Worm (Caenorhabditis elegans) whole organism, dauer: ENCODE results near the gene uroc-1.
"Not testable (repeated sequence)": the region's sequence is repeated elsewhere in the genome, so short reads cannot be mapped to it uniquely, and the experiment has no call there.

Experiments used
- unc-62 ChIP-seq: sonication (generic microtip); optimal IDR thresholded peaks from 2 replicates; lab custom pipeline; 2017; ENCODE audit warnings: missing biosample characterization, missing genetic modification reagents, missing genetic modification characterization

The uroc-1 gene

ce11 chrIV:16542649-16543048, at the start of gene uroc-1:
TSS of gene uroc-1 (minus strand) at chrIV:16542749.
- TF ChIP-seq unc-62 (GFP tag; lab: Kevin White, UChicago), result no peak

- no peak for TF ChIP-seq unc-62 (GFP tag; lab: Kevin White, UChicago)
These were observed 35.9 kb upstream of the uroc-1 start, which contains the start of gene Y51H4A.8 for ce11 chrIV:16578449-16578848. TSS of gene Y51H4A.8 (minus strand) at chrIV:16578549.

- no peak for TF ChIP-seq unc-62 (GFP tag; lab: Kevin White, UChicago)
These were observed 18.4 kb upstream of the uroc-1 start for ce11 chrIV:16560971-16561370.

ce11 chrIV:16551457-16551856, 8.9 kb upstream of the uroc-1 start:
- TF ChIP-seq unc-62 (GFP tag; lab: Kevin White, UChicago), result no peak

DNA sequence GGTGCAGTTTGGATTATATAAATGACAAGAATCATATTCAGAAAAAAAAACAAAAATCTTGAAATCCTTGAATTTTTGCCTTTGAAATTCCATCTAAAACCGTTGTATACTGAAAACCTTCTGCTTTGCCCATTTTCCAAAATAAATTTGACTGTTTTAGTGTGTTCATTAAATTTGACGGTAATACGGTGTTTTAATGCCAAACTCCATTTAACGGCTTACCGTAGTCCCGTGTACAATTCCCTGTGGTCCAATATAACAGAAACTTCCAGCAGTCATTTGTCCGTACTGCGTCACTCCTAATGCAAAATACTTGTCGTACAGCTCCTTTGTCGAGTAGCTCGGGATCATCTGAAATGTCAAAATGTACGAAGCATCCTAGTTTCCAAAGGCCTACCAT, 2.0 kb downstream of the uroc-1 start:
- TF ChIP-seq unc-62 (GFP tag; lab: Kevin White, UChicago), result no peak

- TF ChIP-seq unc-62 (GFP tag; lab: Kevin White, UChicago), result no peak
These were observed 7.6 kb downstream of the uroc-1 start for ce11 chrIV:16534900-16535299.

ce11 chrIV:16533361-16533760, 9.2 kb downstream of the uroc-1 start, which contains the start of gene Y51H4A.6:
TSS of gene Y51H4A.6 (plus strand) at chrIV:16533661.
- no peak for TF ChIP-seq unc-62 (GFP tag; lab: Kevin White, UChicago)

DNA sequence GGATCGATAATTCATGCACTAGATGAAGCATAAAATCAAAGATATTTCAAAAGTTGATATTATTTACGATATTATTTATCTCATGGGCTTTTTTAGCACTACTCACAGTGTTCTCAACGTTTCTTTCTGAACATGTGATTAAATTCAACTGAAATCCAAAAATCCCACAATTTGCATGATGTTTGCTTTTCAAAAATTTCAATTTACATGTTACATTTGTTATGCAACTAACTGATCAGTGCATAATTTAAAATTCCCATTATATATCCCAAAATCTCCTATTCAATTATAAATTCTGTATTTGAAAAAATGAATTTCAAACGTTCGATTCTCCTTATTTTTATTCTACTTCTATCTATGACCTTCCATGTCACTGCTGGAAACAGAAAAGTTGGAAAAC, 14.2 kb downstream of the uroc-1 start, which contains the start of gene Y51H4A.937:
Gene Y51H4A.937, plus strand, starts transcription at position 301 of the 400 bp plus-strand sequence.
- TF ChIP-seq unc-62 (GFP tag; lab: Kevin White, UChicago), result no peak

DNA sequence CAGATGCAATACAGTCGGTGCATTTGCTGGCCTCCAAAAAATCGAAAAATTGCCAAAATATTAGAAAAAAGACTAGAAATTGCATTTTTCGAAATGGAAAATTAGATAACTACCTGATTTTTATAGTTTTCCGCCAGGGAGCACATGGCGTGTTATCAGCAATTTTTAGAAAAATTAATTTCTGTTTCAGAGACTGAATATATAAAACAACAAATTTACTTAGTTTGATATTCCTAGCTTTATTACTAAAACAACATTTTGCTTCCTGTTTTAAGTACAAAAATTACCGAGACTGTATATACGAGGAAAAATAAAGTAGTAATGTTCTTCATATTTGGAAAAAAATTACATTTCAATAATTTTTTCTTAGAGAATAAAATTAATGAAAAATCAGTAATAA, 16.5 kb downstream of the uroc-1 start, which contains the start of gene Y51H4A.5:
Gene Y51H4A.5, minus strand, starts transcription at position 101 of the 400 bp plus-strand sequence.
- TF ChIP-seq unc-62 (GFP tag; lab: Kevin White, UChicago), result no peak

DNA sequence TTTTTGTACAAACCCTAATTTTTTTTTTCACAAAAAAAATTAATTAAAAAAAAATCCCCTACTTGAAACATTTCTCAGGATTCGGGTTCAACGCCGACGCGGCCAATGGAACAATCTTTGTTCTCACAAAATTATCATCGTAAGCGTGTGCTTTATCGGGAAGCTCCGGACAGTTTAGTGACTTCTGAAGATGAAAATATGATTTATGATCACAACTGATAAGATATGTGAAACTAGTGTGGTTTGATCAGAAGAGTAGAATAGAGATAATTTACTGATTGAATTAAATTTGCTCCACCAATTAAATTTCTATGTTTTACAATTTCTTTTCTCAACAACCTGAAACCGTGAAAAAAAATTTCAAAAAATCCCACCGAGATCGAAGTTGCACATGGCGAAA, 17.5 kb downstream of the uroc-1 start:
- no peak for TF ChIP-seq unc-62 (GFP tag; lab: Kevin White, UChicago)

ce11 chrIV:16507132-16507531, 35.4 kb downstream of the uroc-1 start, which contains the start of gene Y51H4A.935:
TSS of gene Y51H4A.935 (minus strand) at chrIV:16507232.
- TF ChIP-seq unc-62 (GFP tag; lab: Kevin White, UChicago), result not testable (repeated sequence)

- TF ChIP-seq unc-62 (GFP tag; lab: Kevin White, UChicago), result no peak
These were observed 36.8 kb downstream of the uroc-1 start, which contains the start of gene zip-7 for ce11 chrIV:16505632-16506203. TSS of gene zip-7 (minus strand) at chrIV:16505682.

ce11 chrIV:16503590-16504217, 38.8 kb downstream of the uroc-1 start:
- TF ChIP-seq unc-62 (GFP tag; lab: Kevin White, UChicago), result no peak

DNA sequence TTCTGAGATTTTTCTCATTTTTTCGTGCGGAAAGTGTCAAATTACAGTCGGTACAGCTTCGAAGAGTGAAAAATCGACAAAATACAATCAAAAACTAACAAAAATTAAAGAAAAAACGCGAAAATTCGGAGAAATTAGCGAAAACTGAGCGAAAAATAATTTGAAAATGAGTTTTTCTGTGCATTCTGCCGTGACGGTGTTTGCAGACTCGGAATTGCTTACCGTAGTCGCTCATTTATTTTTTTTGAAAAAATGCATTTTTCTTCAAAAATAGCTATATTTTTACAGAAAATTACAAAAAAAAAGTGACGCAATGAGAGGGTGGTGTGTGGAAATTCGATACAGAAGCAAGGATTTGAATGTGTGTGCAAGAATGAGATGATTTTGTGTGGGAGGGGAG, 39.5 kb downstream of the uroc-1 start:
- TF ChIP-seq unc-62 (GFP tag; lab: Kevin White, UChicago), result no peak

ce11 chrIV:16502387-16502786, 40.2 kb downstream of the uroc-1 start:
- no peak for TF ChIP-seq unc-62 (GFP tag; lab: Kevin White, UChicago)

- no peak for TF ChIP-seq unc-62 (GFP tag; lab: Kevin White, UChicago)
These were observed 40.7 kb downstream of the uroc-1 start for ce11 chrIV:16501855-16502254.

DNA sequence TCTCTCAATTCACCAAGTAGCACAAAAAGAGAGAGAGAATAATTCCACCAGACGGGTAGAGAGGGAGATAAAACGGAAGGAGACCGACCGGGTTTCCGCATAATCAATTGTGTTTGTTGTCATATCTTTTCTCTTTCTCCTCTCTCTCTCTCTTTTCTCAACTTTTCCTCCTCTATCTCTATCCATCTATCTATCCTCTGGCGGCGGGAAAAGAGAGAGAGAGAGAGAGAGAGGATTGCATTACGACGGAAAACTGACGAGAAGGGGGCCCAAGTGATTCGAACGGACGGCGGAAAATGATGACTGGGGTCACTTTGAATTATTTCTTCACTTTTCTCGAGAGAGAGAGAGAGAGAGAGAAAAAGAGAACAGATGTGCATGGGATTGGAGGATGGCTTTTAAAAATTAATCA, 44.5 kb downstream of the uroc-1 start:
- TF ChIP-seq unc-62 (GFP tag; lab: Kevin White, UChicago), result no peak
